Fruit fly (Drosophila melanogaster): Measurements from ENCODE around the gene Hip14.

The Hip14 gene

dm6 chr3L:15978224-15978623, 9.8 kb upstream of the Hip14 start, which contains the start of gene CG17028:
CG17028 (plus strand) TSS chr3L:15978524.
- TF ChIP-seq CG8478 (optimal IDR thresholded peaks at IDR 0.05) = no peak
- no peak for TF ChIP-seq CTCF (optimal IDR thresholded peaks at IDR 0.05)

- TF ChIP-seq CTCF (optimal IDR thresholded peaks at IDR 0.05) (no peak), CG8478 (optimal IDR thresholded peaks at IDR 0.05) (no peak)
These were observed 8.8 kb upstream of the Hip14 start for dm6 chr3L:15979240-15979639.

dm6 chr3L:15979912-15980311, 8.1 kb upstream of the Hip14 start, which contains the start of gene CG17027:
CG17027 (plus strand) TSS chr3L:15980100.
- no peak for TF ChIP-seq CG8478 (optimal IDR thresholded peaks at IDR 0.05)
- TF ChIP-seq CTCF (optimal IDR thresholded peaks at IDR 0.05) = no peak

dm6 chr3L:15981403-15981802, 6.6 kb upstream of the Hip14 start:
- no peak for TF ChIP-seq CG8478 (optimal IDR thresholded peaks at IDR 0.05)
- no peak for TF ChIP-seq CTCF (optimal IDR thresholded peaks at IDR 0.05)

- no peak for TF ChIP-seq CTCF (optimal IDR thresholded peaks at IDR 0.05)
- TF ChIP-seq CG8478 (optimal IDR thresholded peaks at IDR 0.05) = no peak
These were observed 5.9 kb upstream of the Hip14 start for dm6 chr3L:15982148-15982547.

dm6 chr3L:15982783-15983432, 5.1 kb upstream of the Hip14 start, which contains the start of the genes brm and Arl1:
brm (minus strand) TSS chr3L:15982869.
Arl1 (plus strand) TSS chr3L:15983135.
- TF ChIP-seq CTCF (optimal IDR thresholded peaks at IDR 0.05) (no peak), CG8478 (optimal IDR thresholded peaks at IDR 0.05) (no peak)

dm6 chr3L:15987635-15988034, 401 bp upstream of the Hip14 start, which contains the start of gene PolD1:
PolD1 (minus strand) TSS chr3L:15987815.
- TF ChIP-seq CG8478 (optimal IDR thresholded peaks at IDR 0.05) (no peak), CTCF (optimal IDR thresholded peaks at IDR 0.05) (no peak)

- TF ChIP-seq CG8478 (optimal IDR thresholded peaks at IDR 0.05) (no peak), CTCF (optimal IDR thresholded peaks at IDR 0.05) (no peak)
These were observed 8.0 kb downstream of the Hip14 start for dm6 chr3L:15996019-15996418.

dm6 chr3L:15998217-15998616, 10.2 kb downstream of the Hip14 start:
- no peak for TF ChIP-seq CTCF (optimal IDR thresholded peaks at IDR 0.05)

- TF ChIP-seq CTCF (optimal IDR thresholded peaks at IDR 0.05) = no peak
- TF ChIP-seq CG8478 (optimal IDR thresholded peaks at IDR 0.05) = no peak
These were observed 11.4 kb downstream of the Hip14 start for dm6 chr3L:15999358-16000005.

dm6 chr3L:16001164-16001679, 13.2 kb downstream of the Hip14 start:
- TF ChIP-seq CTCF (optimal IDR thresholded peaks at IDR 0.05) (no peak), CG8478 (optimal IDR thresholded peaks at IDR 0.05) (no peak)

dm6 chr3L:16002116-16002716, 14.2 kb downstream of the Hip14 start:
- no peak for TF ChIP-seq CTCF (optimal IDR thresholded peaks at IDR 0.05)
- TF ChIP-seq CG8478 (optimal IDR thresholded peaks at IDR 0.05) = no peak

- TF ChIP-seq CTCF (optimal IDR thresholded peaks at IDR 0.05) (no peak), CG8478 (optimal IDR thresholded peaks at IDR 0.05) (no peak)
These were observed 16.6 kb downstream of the Hip14 start, which contains the start of the genes hzg and mRpS31 for dm6 chr3L:16004401-16005237. hzg (minus strand) TSS chr3L:16004736. mRpS31 (plus strand) TSS chr3L:16005193.

- TF ChIP-seq CG8478 (optimal IDR thresholded peaks at IDR 0.05) (no peak), CTCF (optimal IDR thresholded peaks at IDR 0.05) (no peak)
These were observed 22.1 kb downstream of the Hip14 start for dm6 chr3L:16010176-16010575.

All from S2 (cell line).